Worm (Caenorhabditis elegans): Measurements from ENCODE around the gene rpl-35.

Gene rpl-35

DNA sequence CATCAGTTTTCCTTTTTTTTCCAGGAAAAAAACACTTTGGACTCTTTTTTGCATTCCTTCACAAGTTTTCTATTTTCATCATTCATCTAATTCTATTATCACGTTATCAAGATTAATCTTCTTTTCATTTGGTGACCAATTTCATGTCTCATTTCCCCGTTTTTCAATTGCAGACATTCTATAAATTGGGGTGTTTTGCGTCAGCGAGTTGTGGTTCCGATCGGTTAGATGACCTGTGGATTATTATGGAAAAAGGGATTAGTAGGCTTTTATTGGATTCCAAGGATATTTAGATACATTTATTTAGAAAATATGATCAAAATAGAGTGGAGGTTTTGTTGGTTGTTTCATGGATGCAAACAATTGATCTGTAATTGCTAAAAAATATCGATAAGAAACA lies 20.1 kb upstream of the rpl-35 start:
- TF ChIP-seq unc-62 (GFP tag; optimal IDR thresholded peaks at IDR 0.05), result no peak

DNA sequence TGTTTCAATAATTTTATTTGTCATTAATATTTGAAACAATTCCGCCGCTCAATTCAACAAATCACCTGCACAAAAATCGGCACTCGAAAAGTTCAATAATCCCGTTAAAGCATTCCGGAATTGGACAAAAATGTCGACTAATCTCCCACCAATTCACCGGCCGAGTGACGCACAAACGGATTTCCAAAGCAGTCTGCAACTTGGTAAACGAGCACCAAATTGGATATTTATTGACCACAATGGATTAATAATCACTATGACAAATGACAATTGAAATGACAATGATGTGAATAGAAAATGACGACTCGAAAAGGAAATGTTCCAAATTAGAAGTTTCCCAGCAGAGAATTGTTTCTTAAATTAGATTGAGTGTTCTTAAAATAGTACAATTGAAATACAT lies 19.2 kb upstream of the rpl-35 start:
- TF ChIP-seq unc-62 (GFP tag; optimal IDR thresholded peaks at IDR 0.05), result no peak

DNA sequence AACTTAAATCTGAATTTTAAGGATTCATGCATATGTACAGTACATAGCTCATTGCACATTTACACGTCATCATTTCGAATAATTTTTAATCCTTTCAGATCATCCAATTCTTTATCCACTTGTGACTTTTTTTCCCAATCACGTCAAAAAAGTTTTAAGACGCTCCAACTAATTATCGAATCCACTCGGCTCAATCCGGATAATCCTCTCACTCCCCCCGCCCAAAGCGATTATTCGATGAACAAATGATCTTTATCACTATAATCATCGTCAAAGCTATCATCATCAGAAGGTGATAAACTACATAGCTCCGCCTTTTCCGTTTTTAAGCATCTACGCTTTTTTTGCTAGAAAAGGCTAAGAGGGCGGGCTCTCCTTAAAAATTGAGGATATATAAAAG lies 17.4 kb upstream of the rpl-35 start:
- no peak for TF ChIP-seq unc-62 (GFP tag; optimal IDR thresholded peaks at IDR 0.05)

DNA sequence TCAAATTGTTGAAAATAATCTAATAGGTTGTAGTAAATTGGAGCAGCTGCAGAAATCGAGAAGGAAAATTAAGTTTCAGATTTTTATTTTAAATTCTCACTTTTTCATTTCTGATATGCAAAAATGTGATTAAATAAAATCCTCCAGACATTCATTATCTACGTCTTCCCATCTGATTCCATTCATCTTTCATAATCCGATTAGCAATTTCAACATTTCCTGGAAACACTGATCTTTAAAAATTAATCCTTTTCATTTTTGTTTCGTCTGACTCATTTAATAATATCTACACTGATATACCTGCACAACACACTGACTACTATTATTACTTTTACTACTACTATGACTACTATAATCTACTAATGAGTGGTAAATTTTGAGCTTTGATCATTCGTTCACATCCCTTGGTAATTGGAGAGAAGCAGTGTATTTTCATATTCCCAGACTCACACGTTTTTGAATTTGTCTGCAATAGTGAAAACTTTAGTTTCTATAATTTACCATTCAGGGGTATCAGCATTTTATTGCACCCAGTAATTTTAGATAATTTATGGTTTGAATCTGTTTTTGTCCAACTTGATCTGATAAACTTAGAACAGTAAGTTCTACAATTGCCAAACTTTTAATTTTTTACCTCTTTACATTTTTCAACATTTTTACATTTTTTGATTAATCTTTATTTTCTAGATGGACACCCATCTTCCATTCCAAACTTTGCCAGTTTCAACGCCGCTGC lies 15.9 kb upstream of the rpl-35 start, which contains the start of gene ceh-23:
Gene ceh-23 (plus strand): TSS at position 686 of the 736 bp plus-strand sequence.
- no peak for TF ChIP-seq unc-62 (GFP tag; optimal IDR thresholded peaks at IDR 0.05)

DNA sequence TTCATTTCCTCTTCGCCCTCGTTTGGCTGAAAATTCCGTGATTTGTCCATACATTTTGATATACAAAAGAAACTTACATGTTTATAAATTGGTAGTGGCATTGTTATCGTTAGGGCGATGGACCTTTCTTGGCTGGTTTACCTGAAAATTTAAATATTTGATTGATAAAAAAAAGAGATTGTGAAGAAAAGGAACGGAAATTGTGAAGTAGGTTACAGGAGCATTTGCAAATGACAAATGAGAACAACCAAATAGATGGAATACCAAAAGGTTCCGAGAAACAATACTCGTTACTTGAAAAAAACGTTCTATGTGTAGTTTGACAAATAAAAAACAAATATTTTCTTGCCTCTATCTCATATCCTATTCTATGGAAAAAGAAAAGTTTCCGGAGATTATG lies 11.4 kb upstream of the rpl-35 start, which contains the start of gene ZK652.8:
Gene ZK652.8 (minus strand): TSS at position 101 of the 400 bp plus-strand sequence.
- no peak for TF ChIP-seq unc-62 (GFP tag; optimal IDR thresholded peaks at IDR 0.05)

DNA sequence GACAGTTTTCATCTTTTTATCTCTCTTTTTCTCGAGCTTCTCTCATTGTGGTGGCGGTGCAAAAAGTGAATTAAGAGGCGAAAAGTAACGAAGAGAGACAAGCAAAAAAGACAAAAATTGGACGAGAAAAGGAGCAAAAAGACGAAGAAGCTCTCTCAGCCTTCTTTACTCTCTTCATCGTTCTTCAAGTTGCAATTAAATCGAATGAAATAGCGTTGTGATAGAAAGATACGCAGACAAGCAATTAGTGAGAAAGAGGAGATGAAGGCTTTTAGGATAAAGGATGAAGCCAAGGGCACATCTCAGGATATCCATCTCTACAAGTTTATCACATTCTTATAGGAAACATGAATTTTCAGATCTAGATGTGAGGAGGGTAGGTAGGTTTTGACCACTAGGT lies 6.8 kb upstream of the rpl-35 start:
- TF ChIP-seq unc-62 (GFP tag; optimal IDR thresholded peaks at IDR 0.05), result no peak

- no peak for TF ChIP-seq unc-62 (GFP tag; optimal IDR thresholded peaks at IDR 0.05)
Measured at ce11 chrIII:7855468-7855867, 534 bp downstream of the rpl-35 start.

- TF ChIP-seq unc-62 (GFP tag; optimal IDR thresholded peaks at IDR 0.05), result no peak
Measured at ce11 chrIII:7857142-7857541, 2.2 kb downstream of the rpl-35 start, which contains the start of gene tag-307. tag-307 (minus strand) TSS chrIII:7857242.

- TF ChIP-seq unc-62 (GFP tag; optimal IDR thresholded peaks at IDR 0.05), result no peak
Measured at ce11 chrIII:7858407-7859029, 3.6 kb downstream of the rpl-35 start, which contains the start of the genes coq-5 and ufm-1. coq-5 (minus strand) TSS chrIII:7858457. ufm-1 (plus strand) TSS chrIII:7858979.

DNA sequence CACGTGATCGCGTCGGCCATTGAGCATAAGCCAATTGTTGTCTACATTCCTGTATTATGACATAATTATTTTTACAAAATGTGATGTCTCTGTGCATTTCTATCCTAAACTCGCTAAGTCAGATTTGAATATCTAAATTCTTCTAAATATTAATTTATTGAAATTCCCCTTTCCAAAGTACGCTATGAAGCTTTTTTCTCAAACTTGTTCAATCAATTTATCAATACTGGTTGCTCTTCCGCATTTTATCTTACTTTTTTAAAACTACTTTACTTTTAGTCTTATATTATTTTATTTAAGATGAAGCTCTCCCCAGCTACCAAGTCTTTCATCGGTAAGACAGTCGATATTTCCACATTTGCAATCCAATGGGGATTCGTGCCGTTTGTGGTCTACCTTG lies 4.4 kb downstream of the rpl-35 start, which contains the start of gene tomm-7:
Gene tomm-7 (plus strand): TSS at position 301 of the 400 bp plus-strand sequence.
- no peak for TF ChIP-seq unc-62 (GFP tag; optimal IDR thresholded peaks at IDR 0.05)

- TF ChIP-seq unc-62 (GFP tag; optimal IDR thresholded peaks at IDR 0.05), result no peak
Measured at ce11 chrIII:7860885-7861284, 6.0 kb downstream of the rpl-35 start, which contains the start of gene cuc-1. cuc-1 (minus strand) TSS chrIII:7860985.

DNA sequence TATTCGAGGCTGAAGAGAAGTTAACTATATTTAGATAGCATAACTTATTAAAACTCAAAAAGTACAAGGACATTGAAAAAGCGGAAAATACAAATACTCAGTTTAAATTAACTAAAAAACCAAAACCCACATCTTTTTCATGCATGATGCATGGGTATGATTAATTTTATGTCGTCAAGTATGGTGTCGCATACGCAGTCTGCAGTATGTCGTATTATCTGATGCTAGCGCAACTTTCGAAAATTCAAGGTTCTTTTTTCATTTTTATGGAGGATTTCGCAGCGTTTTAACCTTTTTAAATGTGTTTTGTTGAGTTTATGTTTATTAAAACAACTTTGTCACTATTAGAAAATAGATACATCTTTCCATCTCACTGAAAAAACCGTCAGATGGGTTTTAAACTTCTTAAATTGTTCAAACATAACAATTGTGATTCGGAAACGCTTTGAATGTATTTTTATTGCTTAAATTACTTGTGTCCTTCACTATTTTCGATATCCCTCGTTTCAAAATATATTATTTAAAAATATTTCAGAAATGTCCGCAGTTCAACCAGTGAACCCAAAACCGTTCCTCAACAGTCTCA lies 6.7 kb downstream of the rpl-35 start, which contains the start of gene snr-5:
Gene snr-5 (plus strand): TSS at position 536 of the 586 bp plus-strand sequence.
- TF ChIP-seq unc-62 (GFP tag; optimal IDR thresholded peaks at IDR 0.05), result no peak

ce11 chrIII:7865238-7865761 lies 10.4 kb downstream of the rpl-35 start, which contains the start of gene slc-17.3:
slc-17.3 (minus strand) TSS chrIII:7865288.
- no peak for TF ChIP-seq unc-62 (GFP tag; optimal IDR thresholded peaks at IDR 0.05)

DNA sequence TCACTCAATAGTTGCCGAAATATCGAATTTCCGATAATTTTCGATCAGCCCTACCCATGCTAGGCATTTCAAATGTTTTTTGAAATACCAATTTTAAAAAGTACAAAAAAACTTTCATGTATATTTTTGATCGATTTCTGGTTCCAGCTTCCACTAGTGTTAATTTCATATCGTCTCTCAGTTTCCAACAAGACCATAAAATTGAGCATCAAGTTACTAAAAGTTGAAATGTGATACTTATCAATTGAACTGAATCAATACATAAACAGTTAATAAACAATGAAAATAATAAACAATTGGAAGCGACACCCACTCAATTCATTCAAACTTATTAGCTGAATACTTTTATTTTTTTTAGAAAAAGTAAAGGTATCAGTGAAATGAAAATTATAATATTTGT lies 11.3 kb downstream of the rpl-35 start, which contains the start of gene cup-4:
Gene cup-4 (plus strand): TSS at position 301 of the 400 bp plus-strand sequence.
- no peak for TF ChIP-seq unc-62 (GFP tag; optimal IDR thresholded peaks at IDR 0.05)

- TF ChIP-seq unc-62 (GFP tag; optimal IDR thresholded peaks at IDR 0.05), result no peak
Measured at ce11 chrIII:7872776-7873175, 17.8 kb downstream of the rpl-35 start.

ce11 chrIII:7873481-7873880 lies 18.5 kb downstream of the rpl-35 start, which contains the start of gene tyr-1:
tyr-1 (plus strand) TSS chrIII:7873781.
- TF ChIP-seq unc-62 (GFP tag; optimal IDR thresholded peaks at IDR 0.05), result no peak

All from whole organism, dauer.